Fruit fly (Drosophila melanogaster) whole organism, embryonic: ENCODE measurements around the gene CG9733.

Experiments used
- ATbp ChIP-seq: fragments of 200-800 bp; sonication (Bioruptor generic); optimal IDR thresholded peaks from 2 replicates; lab custom pipeline; 2017; ENCODE audit warnings: missing biosample characterization, mild to moderate bottlenecking, missing genetic modification characterization, missing genetic modification reagents
- Atf6 ChIP-seq: fragments of 200-800 bp; sonication (Bioruptor generic); IDR thresholded peaks from 2 replicates; pipeline ENCODE4 v1.3.6; 2022; ENCODE audit warnings: missing biosample characterization, missing genetic modification characterization
- BEAF-32 ChIP-seq: fragments of 200-800 bp; sonication (Bioruptor generic); optimal IDR thresholded peaks from 3 replicates; lab custom pipeline; 2017; ENCODE audit warnings: missing biosample characterization, missing genetic modification characterization, mild to moderate bottlenecking, moderate library complexity, missing genetic modification reagents
- CG1024 ChIP-seq: fragments of 200-800 bp; sonication (Bioruptor generic); IDR thresholded peaks from 2 replicates; pipeline ENCODE4 v1.3.6; 2022; ENCODE audit warnings: missing biosample characterization, missing genetic modification characterization
- CG10274 ChIP-seq: fragments of 200-800 bp; sonication (Bioruptor generic); optimal IDR thresholded peaks from 3 replicates; lab custom pipeline; 2017; ENCODE audit warnings: missing biosample characterization, mild to moderate bottlenecking, missing genetic modification characterization
- CG10979 ChIP-seq: fragments of 200-800 bp; sonication (Bioruptor generic); optimal IDR thresholded peaks from 2 replicates; lab custom pipeline; 2018; ENCODE audit warnings: missing biosample characterization, mild to moderate bottlenecking, missing genetic modification characterization, moderate library complexity
- CG11085 ChIP-seq: fragments of 200-800 bp; sonication (Bioruptor generic); IDR thresholded peaks from 2 replicates; pipeline ENCODE4 v1.3.6; 2022; ENCODE audit warnings: missing biosample characterization, missing genetic modification characterization
- CG11247 ChIP-seq: fragments of 200-800 bp; sonication (Bioruptor generic); IDR thresholded peaks from 2 replicates; pipeline ENCODE4 v1.3.6; 2022; ENCODE audit warnings: missing biosample characterization, missing genetic modification characterization
- CG12155 ChIP-seq: fragments of 200-800 bp; sonication (Bioruptor generic); optimal IDR thresholded peaks from 3 replicates; lab custom pipeline; 2016; ENCODE audit warnings: missing biosample characterization, missing genetic modification characterization
- CG12236 ChIP-seq: fragments of 200-800 bp; sonication (Bioruptor generic); optimal IDR thresholded peaks from 2 replicates; lab custom pipeline; 2016; ENCODE audit warnings: missing biosample characterization, missing genetic modification characterization
- CG13296 ChIP-seq: fragments of 200-800 bp; sonication (Bioruptor generic); optimal IDR thresholded peaks from 3 replicates; lab custom pipeline; 2018; ENCODE audit warnings: missing biosample characterization, mild to moderate bottlenecking, missing genetic modification characterization
- CG14860 ChIP-seq: fragments of 200-800 bp; sonication (Bioruptor generic); IDR thresholded peaks from 3 replicates; pipeline ENCODE4 v1.3.6; 2022; ENCODE audit warnings: missing biosample characterization, missing genetic modification characterization; ENCODE audit not compliant: partially characterized antibody
- CG3065 ChIP-seq: fragments of 200-800 bp; sonication (Bioruptor generic); optimal IDR thresholded peaks from 2 replicates; lab custom pipeline; 2016; ENCODE audit warnings: missing biosample characterization, missing genetic modification characterization
- CG3847 ChIP-seq: fragments of 200-800 bp; sonication (Bioruptor generic); IDR thresholded peaks from 2 replicates; pipeline ENCODE4 v1.3.6; 2022; ENCODE audit warnings: missing biosample characterization, missing genetic modification characterization
- CG4617 ChIP-seq: fragments of 200-800 bp; sonication (Bioruptor generic); optimal IDR thresholded peaks from 3 replicates; lab custom pipeline; 2016; ENCODE audit warnings: missing biosample characterization, missing genetic modification characterization, borderline replicate concordance
- CG4854 ChIP-seq: fragments of 200-800 bp; sonication (Bioruptor generic); optimal IDR thresholded peaks from 2 replicates; lab custom pipeline; 2016; ENCODE audit warnings: missing biosample characterization, missing genetic modification characterization, inconsistent platforms
- CG6813 ChIP-seq: fragments of 200-800 bp; sonication (Bioruptor generic); optimal IDR thresholded peaks from 2 replicates; lab custom pipeline; 2017; ENCODE audit warnings: missing biosample characterization, missing genetic modification characterization, mild to moderate bottlenecking, moderate library complexity, missing genetic modification reagents
- CG7556 ChIP-seq: fragments of 200-800 bp; sonication (Bioruptor generic); optimal IDR thresholded peaks from 2 replicates; lab custom pipeline; 2017; ENCODE audit warnings: missing biosample characterization, mild to moderate bottlenecking, missing genetic modification characterization
- CG7928 ChIP-seq: fragments of 200-800 bp; sonication (Bioruptor generic); optimal IDR thresholded peaks from 2 replicates; lab custom pipeline; 2017; ENCODE audit warnings: missing biosample characterization, mild to moderate bottlenecking, missing genetic modification characterization
- CG8281 ChIP-seq: fragments of 200-800 bp; sonication (Bioruptor generic); optimal IDR thresholded peaks from 2 replicates; lab custom pipeline; 2018; ENCODE audit warnings: missing biosample characterization, mild to moderate bottlenecking, missing genetic modification characterization, moderate library complexity
- CG8290 ChIP-seq, 3 experiments: fragments of 200-800 bp; sonication (Bioruptor generic); optimal IDR thresholded peaks; 2 replicates each; lab custom pipeline; 2016 to 2019; ENCODE audit warnings: missing biosample characterization in 3 of 3, missing genetic modification characterization in 3 of 3, mild to moderate bottlenecking in 2 of 3, moderate library complexity in 1 of 3
- Eip74EF ChIP-seq, 2 experiments: fragments of 200-800 bp in 1 of 2; fragments of >200 bp in 1 of 2; sonication (Bioruptor generic) in 1 of 2; optimal IDR thresholded peaks; 2 replicates each; lab custom pipeline; 2017 to 2019; ENCODE audit warnings: missing biosample characterization in 2 of 2, missing genetic modification characterization in 2 of 2, mild to moderate bottlenecking in 1 of 2, moderate library complexity in 1 of 2
- Elba2 ChIP-seq: fragments of 200-800 bp; sonication (Bioruptor generic); optimal IDR thresholded peaks from 3 replicates; lab custom pipeline; 2016; ENCODE audit warnings: missing biosample characterization, missing genetic modification characterization
- HLH3B ChIP-seq: fragments of 200-800 bp; sonication (Bioruptor generic); IDR thresholded peaks from 2 replicates; pipeline ENCODE4 v1.3.6; 2022; ENCODE audit warnings: missing biosample characterization, missing genetic modification characterization
- HLH54F ChIP-seq: fragments of 200-800 bp; sonication (Bioruptor generic); optimal IDR thresholded peaks from 3 replicates; lab custom pipeline; 2016; ENCODE audit warnings: missing biosample characterization, missing genetic modification characterization
- Neu2 ChIP-seq: fragments of 200-800 bp; sonication (Bioruptor generic); optimal IDR thresholded peaks from 3 replicates; lab custom pipeline; 2016; ENCODE audit warnings: missing biosample characterization, missing genetic modification characterization, borderline replicate concordance
- Six4 ChIP-seq: fragments of 200-800 bp; sonication (Bioruptor generic); optimal IDR thresholded peaks from 2 replicates; lab custom pipeline; 2016; ENCODE audit warnings: missing biosample characterization, missing genetic modification characterization
- az2 ChIP-seq: fragments of 200-800 bp; sonication (Bioruptor generic); optimal IDR thresholded peaks from 3 replicates; lab custom pipeline; 2016; ENCODE audit warnings: missing biosample characterization, missing genetic modification characterization
- cg ChIP-seq: fragments of 200-800 bp; sonication (Bioruptor generic); optimal IDR thresholded peaks from 3 replicates; lab custom pipeline; 2019; ENCODE audit warnings: missing biosample characterization, mild to moderate bottlenecking, missing genetic modification characterization, moderate library complexity
- chinmo ChIP-seq: fragments of 200-800 bp; sonication (Bioruptor generic); IDR thresholded peaks from 4 replicates; pipeline ENCODE4 v1.3.6; 2022; ENCODE audit warnings: missing biosample characterization, missing genetic modification characterization; ENCODE audit not compliant: partially characterized antibody
- crc ChIP-seq: fragments of 200-800 bp; sonication (Bioruptor generic); optimal IDR thresholded peaks from 2 replicates; lab custom pipeline; 2016; ENCODE audit warnings: missing biosample characterization, missing genetic modification characterization
- crol ChIP-seq: fragments of 200-800 bp; sonication (Bioruptor generic); IDR thresholded peaks from 2 replicates; pipeline ENCODE4 v1.3.6; 2022; ENCODE audit warnings: missing biosample characterization, missing genetic modification characterization
- dati ChIP-seq: fragments of 200-800 bp; sonication (Bioruptor generic); IDR thresholded peaks from 2 replicates; pipeline ENCODE4 v1.3.6; 2022; ENCODE audit warnings: missing biosample characterization, missing genetic modification characterization
- eve ChIP-seq, 2 experiments: fragments of >200 bp; optimal IDR thresholded peaks; 2 replicates each; lab custom pipeline; 2017; ENCODE audit warnings: missing biosample characterization in 2 of 2, missing genetic modification characterization in 2 of 2
- grau ChIP-seq: fragments of 200-800 bp; optimal IDR thresholded peaks from 3 replicates; lab custom pipeline; 2019; ENCODE audit warnings: missing biosample characterization, mild to moderate bottlenecking, missing genetic modification characterization, moderate library complexity
- gt ChIP-seq: fragments of 200-800 bp; sonication (Bioruptor generic); IDR thresholded peaks from 2 replicates; pipeline ENCODE4 v1.3.6; 2022; ENCODE audit warnings: missing biosample characterization, missing genetic modification characterization
- hkb ChIP-seq, 2 experiments: fragments of 200-800 bp in 1 of 2; fragments of >200 bp in 1 of 2; sonication (Bioruptor generic) in 1 of 2; IDR thresholded peaks in 1 of 2; optimal IDR thresholded peaks in 1 of 2; 2 replicates each; pipeline versions ENCODE4 v1.3.6 to Lab custom; 2017 to 2022; ENCODE audit warnings: missing biosample characterization in 1 of 2, missing genetic modification characterization in 1 of 2
- hth ChIP-seq: fragments of >200 bp; optimal IDR thresholded peaks from 2 replicates; lab custom pipeline; 2017; ENCODE audit warnings: inconsistent platforms
- lmd ChIP-seq: fragments of 200-800 bp; sonication (Bioruptor generic); IDR thresholded peaks from 2 replicates; pipeline ENCODE4 v1.3.6; 2022; ENCODE audit warnings: missing biosample characterization, missing genetic modification characterization
- lola ChIP-seq, 3 experiments: fragments of >200 bp in 2 of 3; fragments of 200-800 bp in 1 of 3; sonication (Bioruptor generic) in 1 of 3; optimal IDR thresholded peaks; 2 replicates each; lab custom pipeline; 2017 to 2019; ENCODE audit warnings: missing biosample characterization in 3 of 3, missing genetic modification characterization in 3 of 3, mild to moderate bottlenecking in 1 of 3, moderate library complexity in 1 of 3
- mam ChIP-seq: fragments of 200-800 bp; sonication (Bioruptor generic); optimal IDR thresholded peaks from 3 replicates; lab custom pipeline; 2016; ENCODE audit warnings: missing biosample characterization, missing genetic modification characterization
- pita ChIP-seq: fragments of 200-800 bp; sonication (Bioruptor generic); optimal IDR thresholded peaks from 2 replicates; lab custom pipeline; 2017; ENCODE audit warnings: missing biosample characterization, mild to moderate bottlenecking, missing genetic modification characterization
- pzg ChIP-seq: fragments of 200-800 bp; sonication (Bioruptor generic); optimal IDR thresholded peaks from 3 replicates; lab custom pipeline; 2018; ENCODE audit warnings: missing biosample characterization, mild to moderate bottlenecking, missing genetic modification characterization, moderate library complexity
- ssp ChIP-seq: fragments of 200-800 bp; sonication (Bioruptor generic); IDR thresholded peaks from 2 replicates; pipeline ENCODE4 v1.3.6; 2022; ENCODE audit warnings: missing biosample characterization, missing genetic modification characterization
- stwl ChIP-seq: fragments of 200-800 bp; sonication (Bioruptor generic); optimal IDR thresholded peaks from 3 replicates; lab custom pipeline; 2018; ENCODE audit warnings: missing biosample characterization, mild to moderate bottlenecking, missing genetic modification characterization, moderate library complexity
- toy ChIP-seq: fragments of 200-800 bp; sonication (Bioruptor generic); IDR thresholded peaks from 2 replicates; pipeline ENCODE4 v1.3.6; 2022; ENCODE audit warnings: missing biosample characterization, missing genetic modification characterization
- trh ChIP-seq: fragments of 200-800 bp; sonication (Bioruptor generic); optimal IDR thresholded peaks from 2 replicates; lab custom pipeline; 2016; ENCODE audit warnings: missing biosample characterization, missing genetic modification characterization

Gene CG9733

DNA sequence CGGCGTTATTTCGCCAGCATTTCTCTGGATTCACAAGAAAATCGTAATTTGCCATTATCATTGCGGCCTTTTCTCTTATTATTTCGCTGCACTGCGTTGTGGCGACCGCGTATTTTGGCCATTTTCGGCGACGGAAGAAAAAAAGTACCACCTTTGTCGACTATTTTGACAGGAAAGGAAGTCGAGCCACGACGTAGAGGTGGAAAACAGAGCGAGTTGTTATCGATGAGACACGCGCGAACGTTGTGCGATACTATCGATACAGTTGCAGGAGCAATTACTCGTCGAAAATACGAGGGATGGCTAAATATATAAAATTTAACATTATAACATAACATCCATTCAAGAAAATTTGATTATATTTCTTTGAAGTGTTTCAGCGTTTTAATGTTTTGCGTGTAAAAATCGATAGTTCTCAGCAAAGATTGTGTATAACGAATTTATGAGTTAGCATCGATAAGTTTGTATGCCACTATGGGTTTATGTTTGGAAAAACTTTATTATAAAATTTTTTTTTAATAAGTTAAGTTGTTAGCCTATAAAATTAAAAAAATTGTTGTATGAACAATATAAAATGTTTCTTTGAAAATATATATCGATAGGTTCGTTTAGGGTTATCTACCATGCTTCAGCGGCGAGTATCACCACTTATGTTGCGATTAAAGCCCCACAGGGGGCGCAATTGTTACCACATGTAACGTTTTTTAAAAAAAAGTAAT is 37.6 kb downstream of the CG9733 start, which contains the start of gene RpS7 (continued):
- TF ChIP-seq ssp (GFP tag; lab: Robert Waterston, UW) (peak; percentile 39; the same call in 1 of the 2 replicates), az2 (GFP tag; lab: Kevin White, UChicago) (peak; percentile 26), dati (no peak), eve (GFP tag; optimal IDR thresholded peaks at IDR 0.05; lab: Kevin White, UChicago) (peak in 1 of 2 experiments; percentile 71), CG1024 (GFP tag; lab: Robert Waterston, UW) (peak; percentile 67), CG10979 (tag; lab: Kevin White, UChicago) (peak; percentile 39), CG8281 (peak; percentile 27), CG6813 (peak; percentile 81), ATbp (GFP tag; lab: Kevin White, UChicago) (peak; percentile 67), CG7928 (GFP tag; lab: Kevin White, UChicago) (no peak), Atf6 (peak; percentile 71), CG12155 (GFP tag; lab: Kevin White, UChicago) (peak; percentile 72), trh (peak; percentile 6), HLH3B (GFP tag; lab: Robert Waterston, UW) (peak; percentile 70), pzg (GFP tag; lab: Kevin White, UChicago) (peak; percentile 54), Elba2 (no peak), mam (GFP tag; lab: Kevin White, UChicago) (peak; percentile 25), stwl (tag; lab: Kevin White, UChicago) (peak; percentile 55), HLH54F (GFP tag; lab: Kevin White, UChicago) (peak; percentile 5), hth (no peak), chinmo (GFP tag; lab: Robert Waterston, UW) (peak; percentile 93; the same call in 2 of the 4 replicates), CG3065 (GFP tag; lab: Kevin White, UChicago) (no peak), CG7556 (GFP tag; lab: Kevin White, UChicago) (peak; percentile 66), pita (GFP tag; lab: Kevin White, UChicago) (no peak), Eip74EF (GFP tag; optimal IDR thresholded peaks at IDR 0.05; lab: Kevin White, UChicago) (peak in 1 of 2 experiments; percentile 75), CG11085 (peak; percentile 80), crol (GFP tag; lab: Robert Waterston, UW) (0 out of 2 replicates have a peak, but pooled peaks have one; percentile 24), CG3847 (GFP tag; lab: Robert Waterston, UW) (peak; percentile 85), CG4617 (GFP tag; lab: Kevin White, UChicago) (peak; percentile 2), lmd (peak; percentile 55), CG13296 (GFP tag; lab: Kevin White, UChicago) (peak; percentile 89), CG11247 (GFP tag; lab: Robert Waterston, UW) (peak; percentile 82), CG12236 (GFP tag; lab: Kevin White, UChicago) (no peak), crc (GFP tag; lab: Kevin White, UChicago) (peak; percentile 30), Neu2 (GFP tag; lab: Kevin White, UChicago) (no peak), CG10274 (GFP tag; lab: Kevin White, UChicago) (peak; percentile 58), CG8290 (GFP tag; optimal IDR thresholded peaks at IDR 0.05; lab: Kevin White, UChicago) (peak; percentile 27), CG8290 (tag; optimal IDR thresholded peaks at IDR 0.05; lab: Kevin White, UChicago) (peak; percentile 8 to 79), BEAF-32 (GFP tag; lab: Kevin White, UChicago) (peak; percentile 96), hkb (optimal IDR thresholded peaks at IDR 0.05; lab: Kevin White, UChicago) (peak; percentile 36), hkb (GFP tag; IDR thresholded peaks at IDR 0.05; lab: Robert Waterston, UW) (peak; percentile 81), grau (tag; lab: Kevin White, UChicago) (peak; percentile 52), toy (0 out of 2 replicates have a peak, but pooled peaks have one; percentile 33), Six4 (GFP tag; lab: Kevin White, UChicago) (peak; percentile 23), CG14860 (GFP tag; lab: Robert Waterston, UW) (peak; percentile 98), gt (GFP tag; lab: Robert Waterston, UW) (peak; percentile 17; the same call in 1 of the 2 replicates), lola (GFP tag; optimal IDR thresholded peaks at IDR 0.05; lab: Kevin White, UChicago) (peak in 1 of 3 experiments; percentile 30), CG4854 (peak; percentile 50), cg (no peak)
